Worm (Caenorhabditis elegans) whole organism, L4 larva: Measurements from ENCODE around the gene ptp-3.

ENCODE experiments used
- lin-39 ChIP-seq: fragments of 150-350 bp; optimal IDR thresholded peaks from 2 replicates; lab custom pipeline; 2014; ENCODE audit warnings: missing biosample characterization, missing genetic modification reagents, missing genetic modification characterization
- lir-3 ChIP-seq: sonication (generic microtip); optimal IDR thresholded peaks from 2 replicates; lab custom pipeline; 2016; ENCODE audit warnings: mild to moderate bottlenecking, missing genetic modification characterization, missing compliant biosample characterization
- nhr-77 ChIP-seq: fragments of 150-350 bp; optimal IDR thresholded peaks from 2 replicates; lab custom pipeline; 2014; ENCODE audit warnings: missing biosample characterization, missing genetic modification characterization
- snpc-4 ChIP-seq: fragments of 150-350 bp; optimal IDR thresholded peaks from 2 replicates; lab custom pipeline; 2014; ENCODE audit warnings: missing biosample characterization, missing genetic modification characterization
- zfp-2 ChIP-seq: sonication (generic microtip); optimal IDR thresholded peaks from 2 replicates; lab custom pipeline; 2016; ENCODE audit warnings: mild to moderate bottlenecking, missing genetic modification characterization, missing compliant biosample characterization

DNA sequence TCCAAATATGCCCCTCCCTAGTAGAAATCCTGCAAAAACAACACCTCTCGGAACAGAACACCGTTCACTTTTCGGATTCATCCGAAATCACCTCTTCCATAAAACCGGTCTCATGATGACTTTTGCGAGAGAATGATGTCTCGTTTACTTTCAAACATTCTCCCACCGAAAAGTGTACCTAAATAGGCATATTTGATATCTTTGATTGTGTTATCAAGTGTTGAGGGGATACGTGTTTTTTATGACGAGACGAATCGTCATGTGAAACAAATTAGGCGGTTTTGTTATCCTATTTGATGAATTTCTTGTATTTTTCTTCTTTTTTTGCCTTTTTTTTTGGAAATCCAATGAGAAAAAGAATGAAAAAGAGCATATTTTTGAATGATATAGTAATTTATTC, 39.9 kb downstream of the ptp-3 start:
- TF ChIP-seq zfp-2 (tag; lab: Kevin White, UChicago) (no peak), lir-3 (tag; lab: Kevin White, UChicago) (no peak), lin-39 (tag; lab: Kevin White, UChicago) (no peak), snpc-4 (tag; lab: Kevin White, UChicago) (no peak), nhr-77 (tag; lab: Kevin White, UChicago) (no peak)
